Worm (Caenorhabditis elegans): ENCODE results near the gene T28H10.1.
A peak's percentile ranks its signal among the peaks of the same experiment; 100 is the strongest.

T28H10.1 gene

ce11 chrV:12494522-12494921 is 9.1 kb upstream of the T28H10.1 start, which contains the start of gene mrps-11:
Gene mrps-11, minus strand, starts transcription at chrV:12494622.
- TF ChIP-seq lin-35 (GFP tag; optimal IDR thresholded peaks at IDR 0.05) (no peak), lin-39 (tag; optimal IDR thresholded peaks at IDR 0.05) (no peak), unc-62 (GFP tag; optimal IDR thresholded peaks at IDR 0.05) (no peak), unc-98 (GFP tag; IDR thresholded peaks at IDR 0.05) (no peak), aly-2 (tag; optimal IDR thresholded peaks at IDR 0.05) (no peak), fkh-10 (GFP tag; optimal IDR thresholded peaks at IDR 0.05) (no peak), egl-13 (tag; optimal IDR thresholded peaks at IDR 0.05) (no peak), unc-130 (tag; optimal IDR thresholded peaks at IDR 0.05) (no peak), C34B4.2 (tag; optimal IDR thresholded peaks at IDR 0.05) (no peak), hpl-2 (GFP tag; optimal IDR thresholded peaks at IDR 0.05) (no peak), ceh-63 (GFP tag; optimal IDR thresholded peaks at IDR 0.05) (no peak), nhr-84 (tag; optimal IDR thresholded peaks at IDR 0.05) (no peak)

DNA sequence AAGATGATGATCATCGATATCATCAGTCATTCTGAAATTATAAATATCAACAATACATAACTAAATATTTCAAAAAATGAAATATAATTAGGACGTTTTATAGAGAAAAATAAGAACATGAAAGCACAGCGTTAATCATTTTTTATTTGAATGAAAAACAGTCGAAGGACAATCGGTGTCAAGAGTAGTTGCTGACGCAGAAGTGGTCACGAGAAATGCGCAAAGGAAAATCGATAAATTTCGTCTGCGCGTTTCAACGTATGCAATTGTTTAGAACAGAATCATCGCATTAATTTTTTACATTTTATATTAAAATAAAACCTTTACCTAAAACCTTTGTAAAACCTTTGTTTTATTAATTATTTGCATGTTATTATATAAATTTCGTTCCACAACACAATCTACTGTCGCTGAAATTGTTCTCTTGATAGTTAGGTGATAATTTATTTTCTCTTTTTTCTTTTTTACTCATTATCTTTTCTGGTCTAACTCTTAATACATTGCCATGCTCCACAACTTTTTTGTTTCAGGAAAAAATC is 5.8 kb upstream of the T28H10.1 start, which contains the start of the genes W04D2.4 and rbm-25:
W04D2.4 (minus strand) TSS at position 31 of the 539 bp plus-strand sequence.
rbm-25 (plus strand) TSS at position 489 of the 539 bp plus-strand sequence.
- TF ChIP-seq tlp-1 (tag; optimal IDR thresholded peaks at IDR 0.05) (no peak), nhr-20 (tag; optimal IDR thresholded peaks at IDR 0.05) (peak; percentile 86), skn-1 (tag; optimal IDR thresholded peaks at IDR 0.05) (peak; percentile 80), swsn-7 (tag; optimal IDR thresholded peaks at IDR 0.05) (peak; percentile 90), efl-3 (GFP tag; optimal IDR thresholded peaks at IDR 0.05) (no peak), aha-1 (tag; optimal IDR thresholded peaks at IDR 0.05) (peak; percentile 23), nhr-47 (tag; optimal IDR thresholded peaks at IDR 0.05) (peak; percentile 92), aly-2 (tag; optimal IDR thresholded peaks at IDR 0.05) (peak; percentile 25), nhr-84 (tag; optimal IDR thresholded peaks at IDR 0.05) (no peak), snpc-4 (tag; optimal IDR thresholded peaks at IDR 0.05) (peak; percentile 94), vab-15 (tag; optimal IDR thresholded peaks at IDR 0.05) (no peak), ceh-63 (GFP tag; optimal IDR thresholded peaks at IDR 0.05) (no peak), fkh-4 (tag; optimal IDR thresholded peaks at IDR 0.05; ENCODE audit: borderline replicate concordance) (peak; percentile 30), egl-13 (tag; optimal IDR thresholded peaks at IDR 0.05) (peak; percentile 71), mef-2 (tag; optimal IDR thresholded peaks at IDR 0.05) (no peak), pag-3 (tag; optimal IDR thresholded peaks at IDR 0.05; ENCODE audit: borderline replicate concordance, insufficient read depth) (no peak), ceh-88 (GFP tag; IDR thresholded peaks at IDR 0.05) (0 out of 2 replicates have a peak, but pooled peaks have one; percentile 23), C04F5.9 (tag; optimal IDR thresholded peaks at IDR 0.05) (peak; percentile 41), unc-62 (GFP tag; optimal IDR thresholded peaks at IDR 0.05) (no peak), nhr-11 (tag; optimal IDR thresholded peaks at IDR 0.05) (peak; percentile 50), zag-1 (tag; optimal IDR thresholded peaks at IDR 0.05) (peak; percentile 28), hlh-4 (tag; optimal IDR thresholded peaks at IDR 0.05) (no peak), grh-1 (GFP tag; IDR thresholded peaks at IDR 0.05) (peak; percentile 67), ets-5 (GFP tag; IDR thresholded peaks at IDR 0.05) (no peak), zip-4 (GFP tag; optimal IDR thresholded peaks at IDR 0.05) (peak; percentile 5), dpl-1 (GFP tag; optimal IDR thresholded peaks at IDR 0.05) (peak; percentile 68 to 81 (median 81)), snu-23 (GFP tag; optimal IDR thresholded peaks at IDR 0.05) (peak; percentile 90), jun-1 (tag; optimal IDR thresholded peaks at IDR 0.05) (peak; percentile 70), dsc-1 (tag; optimal IDR thresholded peaks at IDR 0.05) (peak; percentile 91), pqm-1 (tag; optimal IDR thresholded peaks at IDR 0.05) (no peak), Y116A8C.19 (tag; optimal IDR thresholded peaks at IDR 0.05; ENCODE audit: borderline replicate concordance) (no peak), sox-4 (tag; optimal IDR thresholded peaks at IDR 0.05) (peak; percentile 78), mdl-1 (tag; optimal IDR thresholded peaks at IDR 0.05) (peak in 1 of 2 experiments; percentile 69), pax-3 (tag; optimal IDR thresholded peaks at IDR 0.05) (peak; percentile 64), unc-130 (tag; optimal IDR thresholded peaks at IDR 0.05) (peak; percentile 81), C16A3.4 (tag; optimal IDR thresholded peaks at IDR 0.05) (peak; percentile 76), ztf-11 (tag; optimal IDR thresholded peaks at IDR 0.05) (peak in 1 of 2 experiments; percentile 40), sptf-1 (tag; optimal IDR thresholded peaks at IDR 0.05) (no peak), ztf-4 (tag; optimal IDR thresholded peaks at IDR 0.05) (peak; percentile 57), nhr-237 (tag; optimal IDR thresholded peaks at IDR 0.05) (peak; percentile 28), blmp-1 (tag; optimal IDR thresholded peaks at IDR 0.05) (peak; percentile 80), mab-9 (GFP tag; IDR thresholded peaks at IDR 0.05) (0 out of 2 replicates have a peak, but pooled peaks have one; percentile 25), ceh-82 (tag; optimal IDR thresholded peaks at IDR 0.05) (peak; percentile 63 to 77 (median 77)), elt-3 (tag; optimal IDR thresholded peaks at IDR 0.05) (peak in 2 of 6 experiments; percentile 56 to 73)

Measured in whole organism, L1 larva.